Worm (Caenorhabditis elegans): ENCODE results near the gene acaa-2.
"Not testable (repeated sequence)": the region's sequence is repeated elsewhere in the genome, so short reads cannot be mapped to it uniquely, and the experiment has no call there.

acaa-2 gene

ce11 chrIII:13344538-13345136 is at the start of gene acaa-2:
Gene acaa-2 (plus strand): TSS chrIII:13344937.
- no peak for TF ChIP-seq unc-62 (GFP tag; optimal IDR thresholded peaks at IDR 0.05)

- not testable (repeated sequence) for TF ChIP-seq unc-62 (GFP tag; optimal IDR thresholded peaks at IDR 0.05)
Measured at ce11 chrIII:13296289-13296874, 48.4 kb upstream of the acaa-2 start, which contains the start of gene npp-18. Gene npp-18 (plus strand): TSS chrIII:13296853.

DNA sequence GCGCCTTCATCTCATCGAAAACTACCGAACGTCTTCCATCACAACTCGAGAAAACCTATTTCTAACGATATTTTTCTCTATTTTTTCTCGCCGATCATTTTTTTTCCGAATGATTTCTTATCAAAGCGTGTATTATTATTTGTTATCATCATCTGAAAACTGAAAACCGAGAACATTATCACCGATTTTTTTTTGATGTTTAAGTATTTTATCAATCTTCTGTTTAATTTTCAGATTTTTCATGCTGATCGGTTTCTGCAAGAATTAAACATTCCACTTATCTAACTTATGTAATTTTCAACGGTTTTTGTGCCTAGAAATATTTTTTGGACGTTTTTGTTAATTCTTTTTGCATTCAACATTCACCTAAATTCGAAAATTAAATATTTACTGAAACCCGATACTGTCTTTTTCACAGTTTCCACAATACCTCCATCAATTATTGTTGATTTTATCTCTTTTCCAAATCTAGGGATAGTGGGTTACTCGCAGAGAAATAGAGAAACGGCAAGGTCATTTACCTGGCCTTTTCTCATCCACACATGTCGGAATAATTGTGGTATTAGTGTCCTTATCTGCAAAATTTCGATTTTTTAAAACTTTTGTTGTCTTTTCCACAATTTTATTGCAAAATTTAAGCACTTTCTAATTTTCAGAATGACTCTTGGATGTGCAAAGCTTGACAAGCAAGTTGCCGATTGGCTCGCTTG is 45.9 kb upstream of the acaa-2 start, which contains the start of gene pgm-2:
pgm-2 (plus strand) TSS at position 657 of the 710 bp plus-strand sequence.
- no peak for TF ChIP-seq unc-62 (GFP tag; optimal IDR thresholded peaks at IDR 0.05)

DNA sequence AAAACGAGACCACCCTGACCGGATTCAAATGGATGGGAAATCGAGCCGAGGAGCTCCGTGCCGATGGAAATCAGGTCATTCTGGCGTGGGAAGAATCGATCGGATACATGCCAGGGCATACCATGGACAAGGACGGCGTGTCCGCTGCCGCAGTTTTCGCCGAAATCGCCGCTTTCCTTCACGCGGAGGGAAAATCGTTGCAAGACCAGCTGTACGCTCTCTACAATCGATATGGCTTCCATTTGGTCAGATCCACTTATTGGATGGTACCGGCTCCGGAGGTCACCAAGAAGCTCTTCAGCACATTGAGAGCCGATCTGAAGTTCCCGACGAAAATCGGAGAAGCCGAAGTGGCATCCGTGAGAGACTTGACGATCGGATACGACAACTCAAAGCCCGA is 42.8 kb upstream of the acaa-2 start:
- no peak for TF ChIP-seq unc-62 (GFP tag; optimal IDR thresholded peaks at IDR 0.05)

- no peak for TF ChIP-seq unc-62 (GFP tag; optimal IDR thresholded peaks at IDR 0.05)
Measured at ce11 chrIII:13302578-13302977, 42.2 kb upstream of the acaa-2 start.

- no peak for TF ChIP-seq unc-62 (GFP tag; optimal IDR thresholded peaks at IDR 0.05)
Measured at ce11 chrIII:13305537-13305936, 39.2 kb upstream of the acaa-2 start.

ce11 chrIII:13307107-13307506 is 37.6 kb upstream of the acaa-2 start, which contains the start of the genes klp-19 and slc-36.1:
Gene klp-19 (minus strand): TSS chrIII:13307259.
Gene slc-36.1 (plus strand): TSS chrIII:13307502.
- no peak for TF ChIP-seq unc-62 (GFP tag; optimal IDR thresholded peaks at IDR 0.05)

- no peak for TF ChIP-seq unc-62 (GFP tag; optimal IDR thresholded peaks at IDR 0.05)
Measured at ce11 chrIII:13310552-13310951, 34.2 kb upstream of the acaa-2 start.

DNA sequence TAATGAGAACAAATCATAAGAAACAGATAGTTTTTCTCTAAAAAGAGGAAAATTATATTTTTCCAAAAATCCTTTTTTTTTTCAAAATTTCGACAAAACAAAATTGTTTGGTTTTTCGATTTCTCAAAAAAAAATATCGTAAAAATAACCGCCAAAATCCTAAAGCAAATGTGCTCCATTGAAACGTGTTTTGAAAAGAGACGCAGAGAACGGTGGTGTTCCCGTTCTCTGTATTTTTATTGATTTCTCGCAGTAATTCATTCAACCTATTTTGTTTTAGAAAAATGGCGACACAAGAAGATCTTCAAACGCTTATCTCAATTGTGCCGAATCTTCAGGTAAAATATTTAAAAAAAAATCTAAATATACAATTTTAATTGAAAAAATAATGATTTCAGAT is 30.9 kb upstream of the acaa-2 start, which contains the start of gene Y43F4B.10:
Y43F4B.10 (plus strand) TSS at position 281 of the 400 bp plus-strand sequence.
- TF ChIP-seq unc-62 (GFP tag; optimal IDR thresholded peaks at IDR 0.05) = no peak

DNA sequence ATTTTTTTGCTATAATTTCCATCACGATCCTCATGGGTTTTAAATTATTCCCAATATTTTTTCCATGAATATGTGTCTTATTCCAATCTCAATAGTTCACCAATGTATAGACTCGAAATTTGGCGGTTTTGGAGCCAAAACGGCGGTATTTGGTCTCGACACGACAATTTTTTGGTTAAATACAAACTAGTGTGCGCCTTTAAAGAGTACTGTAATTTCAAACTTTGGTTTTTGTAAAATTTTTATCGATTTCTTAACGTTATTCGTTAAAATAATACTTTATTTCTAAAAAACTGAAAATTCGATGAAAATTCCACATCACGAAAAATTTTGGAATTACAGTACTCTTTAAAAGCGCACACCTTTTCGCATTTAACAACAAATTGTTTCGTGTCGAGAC is 30.1 kb upstream of the acaa-2 start:
- no peak for TF ChIP-seq unc-62 (GFP tag; optimal IDR thresholded peaks at IDR 0.05)

ce11 chrIII:13315071-13315470 is 29.7 kb upstream of the acaa-2 start, which contains the start of gene dph-7:
Gene dph-7 (plus strand): TSS chrIII:13315123.
- TF ChIP-seq unc-62 (GFP tag; optimal IDR thresholded peaks at IDR 0.05) = no peak

ce11 chrIII:13316935-13317334 is 27.8 kb upstream of the acaa-2 start:
- TF ChIP-seq unc-62 (GFP tag; optimal IDR thresholded peaks at IDR 0.05) = no peak

DNA sequence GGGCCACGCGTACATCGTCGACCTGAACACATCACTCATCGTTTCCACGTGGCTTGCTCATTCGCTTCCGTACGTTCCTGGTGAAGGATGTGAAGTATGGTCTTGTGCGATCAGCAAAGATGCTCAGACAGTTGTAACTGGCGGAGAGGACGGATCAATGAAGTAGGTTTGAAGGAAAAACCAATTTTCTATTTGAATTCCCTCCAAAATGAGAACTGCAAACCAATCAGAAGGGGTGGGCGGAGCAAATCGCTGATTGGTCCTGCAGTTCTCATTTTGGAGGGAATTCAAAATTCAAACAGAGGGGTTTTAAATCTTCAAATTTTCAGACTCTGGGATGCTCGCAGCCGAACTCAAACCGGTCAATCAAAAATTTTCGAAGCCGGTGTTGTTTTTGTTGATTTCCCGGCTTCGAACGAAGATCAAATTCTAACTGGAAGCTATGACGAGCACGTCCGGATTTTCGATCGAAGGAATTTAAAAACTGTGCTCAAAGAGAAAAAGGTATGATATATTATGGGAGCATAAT is 27.3 kb upstream of the acaa-2 start:
- no peak for TF ChIP-seq unc-62 (GFP tag; optimal IDR thresholded peaks at IDR 0.05)

- TF ChIP-seq unc-62 (GFP tag; optimal IDR thresholded peaks at IDR 0.05) = no peak
Measured at ce11 chrIII:13322578-13322977, 22.2 kb upstream of the acaa-2 start, which contains the start of gene F53A2.11. Gene F53A2.11 (minus strand): TSS chrIII:13322678.

DNA sequence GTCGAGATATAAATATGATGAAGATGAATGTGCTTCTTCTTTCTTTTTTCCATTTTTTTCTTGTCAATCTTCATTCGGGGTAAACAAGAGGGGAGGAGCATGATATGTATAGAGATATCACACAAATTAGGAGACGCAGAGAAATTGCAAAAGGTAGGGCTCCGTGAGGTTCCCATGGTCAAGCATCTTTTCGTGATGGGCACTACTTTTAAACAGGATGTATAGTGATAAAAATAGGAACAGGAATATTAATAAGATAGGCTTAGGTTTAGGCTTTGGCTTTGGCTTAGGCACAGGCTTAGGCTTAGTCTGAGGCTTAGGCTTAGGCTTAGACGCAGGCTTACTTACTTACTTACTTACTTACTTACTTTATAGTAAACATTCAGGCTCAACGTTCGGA is 20.0 kb upstream of the acaa-2 start, which contains the start of gene F53A2.1:
F53A2.1 (minus strand) TSS at position 101 of the 400 bp plus-strand sequence.
- TF ChIP-seq unc-62 (GFP tag; optimal IDR thresholded peaks at IDR 0.05) = no peak

DNA sequence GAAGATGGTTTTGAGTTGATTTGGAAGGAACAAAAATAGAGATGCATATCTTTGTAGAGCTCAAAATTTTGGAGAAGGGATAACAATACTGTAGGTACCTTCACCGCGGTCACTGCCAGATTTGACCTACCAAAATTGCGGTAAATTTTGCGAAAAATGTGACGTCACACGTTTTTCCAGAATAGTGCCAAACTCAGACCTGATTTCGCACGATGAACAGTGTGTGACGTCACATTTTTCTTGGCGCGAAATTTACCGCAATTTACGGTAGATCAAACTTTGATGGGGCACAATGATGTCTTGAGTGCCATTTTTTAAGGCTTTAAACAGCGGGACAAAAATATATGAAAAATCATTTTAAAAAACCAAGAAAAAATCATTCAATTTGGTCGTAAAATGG is 15.8 kb upstream of the acaa-2 start:
- TF ChIP-seq unc-62 (GFP tag; optimal IDR thresholded peaks at IDR 0.05) = no peak

All from whole organism, dauer.